Fruit fly (Drosophila melanogaster) whole organism, adult: ENCODE measurements around the gene Neto.

ENCODE experiments used
- CG11617 ChIP-seq: fragments of 200-800 bp; sonication (Bioruptor generic); optimal IDR thresholded peaks from 2 replicates; lab custom pipeline; 2017; ENCODE audit warnings: mild to moderate bottlenecking, missing biosample characterization, missing genetic modification reagents, missing genetic modification characterization
- CG12768 ChIP-seq: fragments of 200-800 bp; sonication (Bioruptor generic); optimal IDR thresholded peaks from 2 replicates; lab custom pipeline; 2017; ENCODE audit warnings: missing biosample characterization, missing genetic modification characterization, mild to moderate bottlenecking, moderate library complexity, missing genetic modification reagents
- CG14711 ChIP-seq: fragments of 200-800 bp; sonication (Bioruptor generic); optimal IDR thresholded peaks from 2 replicates; lab custom pipeline; 2018; ENCODE audit warnings: missing biosample characterization, mild to moderate bottlenecking, missing genetic modification characterization, moderate library complexity
- CG1620 ChIP-seq: fragments of 200-800 bp; sonication (Bioruptor generic); optimal IDR thresholded peaks from 2 replicates; lab custom pipeline; 2016; ENCODE audit warnings: missing biosample characterization, missing genetic modification characterization
- CG33017 ChIP-seq: fragments of 200-800 bp; sonication (Bioruptor generic); optimal IDR thresholded peaks from 2 replicates; lab custom pipeline; 2018; ENCODE audit warnings: missing biosample characterization, mild to moderate bottlenecking, missing genetic modification characterization, moderate library complexity
- CG5204 ChIP-seq: fragments of 200-800 bp; sonication (Bioruptor generic); optimal IDR thresholded peaks from 2 replicates; lab custom pipeline; 2016; ENCODE audit warnings: missing biosample characterization, missing genetic modification characterization
- CG7045 ChIP-seq: fragments of 200-800 bp; sonication (Bioruptor generic); optimal IDR thresholded peaks from 2 replicates; lab custom pipeline; 2017; ENCODE audit warnings: missing biosample characterization, mild to moderate bottlenecking, missing genetic modification characterization
- CG7101 ChIP-seq: fragments of 200-800 bp; sonication (Bioruptor generic); optimal IDR thresholded peaks from 2 replicates; lab custom pipeline; 2018; ENCODE audit warnings: missing biosample characterization, mild to moderate bottlenecking, missing genetic modification characterization, moderate library complexity
- Clk ChIP-seq: fragments of 200-800 bp; sonication (Bioruptor generic); optimal IDR thresholded peaks from 2 replicates; lab custom pipeline; 2017; ENCODE audit warnings: missing biosample characterization, missing genetic modification characterization
- Crg-1 ChIP-seq: fragments of 200-800 bp; sonication (Bioruptor generic); optimal IDR thresholded peaks from 2 replicates; lab custom pipeline; 2016; ENCODE audit warnings: missing biosample characterization, missing genetic modification characterization
- Hr96 ChIP-seq: fragments of 200-800 bp; sonication (Bioruptor generic); optimal IDR thresholded peaks from 2 replicates; lab custom pipeline; 2016; ENCODE audit warnings: missing biosample characterization, missing genetic modification characterization
- Mnt ChIP-seq: fragments of 200-800 bp; sonication (Bioruptor generic); optimal IDR thresholded peaks from 2 replicates; lab custom pipeline; 2016; ENCODE audit warnings: missing biosample characterization, mild to moderate bottlenecking, missing genetic modification characterization
- bab1 ChIP-seq: fragments of 200-800 bp; sonication (Bioruptor generic); optimal IDR thresholded peaks from 3 replicates; lab custom pipeline; 2019; ENCODE audit warnings: missing biosample characterization, mild to moderate bottlenecking, missing genetic modification characterization, moderate library complexity
- cic ChIP-seq: fragments of 200-800 bp; sonication (Bioruptor generic); optimal IDR thresholded peaks from 2 replicates; lab custom pipeline; 2017; ENCODE audit warnings: missing biosample characterization, mild to moderate bottlenecking, missing genetic modification characterization, moderate library complexity
- cnc ChIP-seq, 2 experiments: fragments of >200 bp; optimal IDR thresholded peaks; 2 replicates each; lab custom pipeline; 2017
- kay ChIP-seq: fragments of 200-800 bp; sonication (Bioruptor generic); peaks from one replicate; lab custom pipeline; 2016; ENCODE audit warnings: missing biosample characterization, missing genetic modification characterization, borderline replicate concordance
- ovo ChIP-seq: fragments of 200-800 bp; sonication (Bioruptor generic); optimal IDR thresholded peaks from 2 replicates; lab custom pipeline; 2016; ENCODE audit warnings: missing biosample characterization, missing genetic modification characterization
- pad ChIP-seq: fragments of 200-800 bp; sonication (Bioruptor generic); optimal IDR thresholded peaks from 3 replicates; lab custom pipeline; 2017; ENCODE audit warnings: missing biosample characterization, missing genetic modification characterization, mild to moderate bottlenecking, moderate library complexity, missing genetic modification reagents
- tj ChIP-seq: fragments of 200-800 bp; sonication (Bioruptor generic); optimal IDR thresholded peaks from 3 replicates; lab custom pipeline; 2017; ENCODE audit warnings: missing biosample characterization, mild to moderate bottlenecking, missing genetic modification characterization, moderate library complexity
- toe ChIP-seq: fragments of 200-800 bp; sonication (Bioruptor generic); optimal IDR thresholded peaks from 2 replicates; lab custom pipeline; 2016; ENCODE audit warnings: missing biosample characterization, missing genetic modification characterization

The Neto gene

dm6 chrX:13445695-13446094, at the start of gene Neto:
Gene Neto, plus strand, starts transcription at chrX:13445903.
- TF ChIP-seq CG11617 (GFP tag; lab: Kevin White, UChicago) (no peak), CG14711 (tag; lab: Kevin White, UChicago) (no peak), Mnt (peak; percentile 52)

- TF ChIP-seq tj (GFP tag; lab: Kevin White, UChicago) (peak; percentile 96), pad (GFP tag; lab: Kevin White, UChicago) (peak; percentile 39), toe (GFP tag; lab: Kevin White, UChicago) (no peak)
Observed at dm6 chrX:13395988-13396377, 49.7 kb upstream of the Neto start.

- peak; percentile 36 for TF ChIP-seq ovo (GFP tag; lab: Kevin White, UChicago)
- peak; percentile 51 for TF ChIP-seq CG7101 (tag; lab: Kevin White, UChicago)
- TF ChIP-seq cic (GFP tag; lab: Kevin White, UChicago), result no peak
- TF ChIP-seq Hr96, result peak; percentile 51
- peak; percentile 24 for TF ChIP-seq CG1620 (GFP tag; lab: Kevin White, UChicago)
- peak; percentile 11 for TF ChIP-seq kay (GFP tag; lab: Kevin White, UChicago)
- peak; percentile 58 for TF ChIP-seq CG14711 (tag; lab: Kevin White, UChicago)
- TF ChIP-seq Crg-1, result no peak
- no peak for TF ChIP-seq CG7045 (GFP tag; lab: Kevin White, UChicago)
- peak; percentile 6 for TF ChIP-seq tj (GFP tag; lab: Kevin White, UChicago)
- TF ChIP-seq CG33017 (tag; lab: Kevin White, UChicago), result no peak
- peak; percentile 75 for TF ChIP-seq bab1 (GFP tag; lab: Kevin White, UChicago)
- TF ChIP-seq CG5204, result peak; percentile 15
- peak; percentile 81 for TF ChIP-seq Mnt
- TF ChIP-seq pad (GFP tag; lab: Kevin White, UChicago), result peak; percentile 40
- peak; percentile 76 for TF ChIP-seq CG11617 (GFP tag; lab: Kevin White, UChicago)
- no peak for TF ChIP-seq Clk (GFP tag; lab: Kevin White, UChicago)
Observed at dm6 chrX:13396378-13397099, 49.2 kb upstream of the Neto start, which contains the start of gene Bcat. Gene Bcat, plus strand, starts transcription at chrX:13396899.

- TF ChIP-seq CG1620 (GFP tag; lab: Kevin White, UChicago) (no peak), toe (GFP tag; lab: Kevin White, UChicago) (no peak), CG14711 (tag; lab: Kevin White, UChicago) (no peak), cnc (optimal IDR thresholded peaks at IDR 0.05; lab: Kevin White, UChicago) (no peak), CG7045 (GFP tag; lab: Kevin White, UChicago) (no peak), Crg-1 (no peak), Hr96 (no peak), bab1 (GFP tag; lab: Kevin White, UChicago) (no peak), kay (GFP tag; lab: Kevin White, UChicago) (no peak), CG5204 (no peak), CG12768 (GFP tag; lab: Kevin White, UChicago) (no peak), Mnt (no peak), tj (GFP tag; lab: Kevin White, UChicago) (no peak)
Observed at dm6 chrX:13397610-13398009, 48.1 kb upstream of the Neto start.

dm6 chrX:13401245-13401644, 44.5 kb upstream of the Neto start:
- TF ChIP-seq bab1 (GFP tag; lab: Kevin White, UChicago) (peak; percentile 63), CG1620 (GFP tag; lab: Kevin White, UChicago) (no peak), Hr96 (peak; percentile 2)

dm6 chrX:13402763-13403162, 42.9 kb upstream of the Neto start, which contains the start of gene CG12725:
Gene CG12725, minus strand, starts transcription at chrX:13402863.
- TF ChIP-seq Crg-1 (no peak), Hr96 (no peak), ovo (GFP tag; lab: Kevin White, UChicago) (no peak), CG12768 (GFP tag; lab: Kevin White, UChicago) (no peak), kay (GFP tag; lab: Kevin White, UChicago) (no peak), CG33017 (tag; lab: Kevin White, UChicago) (no peak), CG7101 (tag; lab: Kevin White, UChicago) (no peak), toe (GFP tag; lab: Kevin White, UChicago) (no peak), Clk (GFP tag; lab: Kevin White, UChicago) (no peak), CG1620 (GFP tag; lab: Kevin White, UChicago) (no peak), pad (GFP tag; lab: Kevin White, UChicago) (no peak), Mnt (no peak), cic (GFP tag; lab: Kevin White, UChicago) (no peak), cnc (optimal IDR thresholded peaks at IDR 0.05; lab: Kevin White, UChicago) (no peak), CG7045 (GFP tag; lab: Kevin White, UChicago) (no peak), bab1 (GFP tag; lab: Kevin White, UChicago) (no peak), CG14711 (tag; lab: Kevin White, UChicago) (no peak), tj (GFP tag; lab: Kevin White, UChicago) (no peak), CG5204 (no peak), CG11617 (GFP tag; lab: Kevin White, UChicago) (no peak)
